Fruit fly (Drosophila melanogaster) whole organism, pupa: ENCODE measurements around the gene CG14196.

ENCODE experiments used
- CG10348 ChIP-seq: fragments of 200-800 bp; sonication (Bioruptor generic); IDR thresholded peaks from 2 replicates; pipeline ENCODE4 v1.3.6; 2022; ENCODE audit warnings: missing biosample characterization, missing genetic modification characterization
- CG12605 ChIP-seq: fragments of 200-800 bp; sonication (Bioruptor generic); IDR thresholded peaks from 2 replicates; pipeline ENCODE4 v1.3.6; 2022; ENCODE audit warnings: missing biosample characterization, missing genetic modification characterization
- CG13204 ChIP-seq: fragments of 200-800 bp; sonication (Bioruptor generic); optimal IDR thresholded peaks from 2 replicates; lab custom pipeline; 2018; ENCODE audit warnings: missing biosample characterization, mild to moderate bottlenecking, missing genetic modification characterization, moderate library complexity
- CG14655 ChIP-seq: fragments of 200-800 bp; sonication (Bioruptor generic); optimal IDR thresholded peaks from 3 replicates; lab custom pipeline; 2017; ENCODE audit warnings: mild to moderate bottlenecking, missing biosample characterization, missing genetic modification reagents, missing genetic modification characterization
- CG15710 ChIP-seq: fragments of 200-800 bp; sonication (Bioruptor generic); optimal IDR thresholded peaks from 2 replicates; lab custom pipeline; 2018; ENCODE audit warnings: missing biosample characterization, mild to moderate bottlenecking, missing genetic modification characterization, moderate library complexity
- CG17806 ChIP-seq: fragments of 200-800 bp; sonication (Bioruptor generic); optimal IDR thresholded peaks from 2 replicates; lab custom pipeline; 2018; ENCODE audit warnings: missing biosample characterization, mild to moderate bottlenecking, missing genetic modification characterization, moderate library complexity
- CG32121 ChIP-seq: fragments of 200-800 bp; sonication (Bioruptor generic); IDR thresholded peaks from 2 replicates; pipeline ENCODE4 v1.3.6; 2022; ENCODE audit warnings: missing biosample characterization, missing genetic modification characterization
- CG34367 ChIP-seq: fragments of 200-800 bp; sonication (Bioruptor generic); optimal IDR thresholded peaks from 2 replicates; lab custom pipeline; 2018; ENCODE audit warnings: missing biosample characterization, mild to moderate bottlenecking, missing genetic modification characterization
- CG4496 ChIP-seq: fragments of 200-800 bp; sonication (Bioruptor generic); IDR thresholded peaks from 3 replicates; pipeline ENCODE4 v1.3.6; 2022; ENCODE audit warnings: missing biosample characterization, missing genetic modification characterization
- CG8159 ChIP-seq: fragments of 200-800 bp; sonication (Bioruptor generic); optimal IDR thresholded peaks from 3 replicates; lab custom pipeline; 2018; ENCODE audit warnings: missing biosample characterization, mild to moderate bottlenecking, missing genetic modification characterization, moderate library complexity
- CG8301 ChIP-seq: fragments of 200-800 bp; sonication (Bioruptor generic); optimal IDR thresholded peaks from 2 replicates; lab custom pipeline; 2018; ENCODE audit warnings: missing biosample characterization, mild to moderate bottlenecking, missing genetic modification characterization
- CG9948 ChIP-seq: fragments of 200-800 bp; sonication (Bioruptor generic); optimal IDR thresholded peaks from 2 replicates; lab custom pipeline; 2018; ENCODE audit warnings: missing biosample characterization, mild to moderate bottlenecking, missing genetic modification characterization, moderate library complexity
- D1 ChIP-seq: fragments of 200-800 bp; sonication (Bioruptor generic); optimal IDR thresholded peaks from 2 replicates; lab custom pipeline; 2018; ENCODE audit warnings: missing biosample characterization, mild to moderate bottlenecking, missing genetic modification characterization, moderate library complexity
- EcR ChIP-seq: fragments of 200-800 bp; sonication (Bioruptor generic); optimal IDR thresholded peaks from 3 replicates; lab custom pipeline; 2019; ENCODE audit warnings: missing biosample characterization, missing genetic modification characterization, mild to moderate bottlenecking, moderate library complexity, missing genetic modification reagents
- Ets98B ChIP-seq: fragments of 200-800 bp; sonication (Bioruptor generic); IDR thresholded peaks from 2 replicates; pipeline ENCODE4 v1.3.6; 2022; ENCODE audit warnings: missing biosample characterization, missing genetic modification characterization
- Pif1A ChIP-seq: fragments of 200-800 bp; sonication (Bioruptor generic); optimal IDR thresholded peaks from 3 replicates; lab custom pipeline; 2016; ENCODE audit warnings: missing biosample characterization, missing genetic modification characterization
- Pif1B ChIP-seq: fragments of 200-800 bp; sonication (Bioruptor generic); optimal IDR thresholded peaks from 3 replicates; lab custom pipeline; 2016; ENCODE audit warnings: missing biosample characterization, missing genetic modification characterization
- Snoo ChIP-seq: fragments of 200-800 bp; sonication (Bioruptor generic); optimal IDR thresholded peaks from 3 replicates; lab custom pipeline; 2017; ENCODE audit warnings: missing biosample characterization, mild to moderate bottlenecking, missing genetic modification characterization, inconsistent platforms
- fd96Ca ChIP-seq: fragments of 200-800 bp; sonication (Bioruptor generic); IDR thresholded peaks from 3 replicates; pipeline ENCODE4 v1.3.6; 2022; ENCODE audit warnings: missing biosample characterization, missing genetic modification characterization
- gl ChIP-seq: fragments of 200-800 bp; sonication (Bioruptor generic); optimal IDR thresholded peaks from 2 replicates; lab custom pipeline; 2018; ENCODE audit warnings: missing biosample characterization, mild to moderate bottlenecking, missing genetic modification characterization
- rn ChIP-seq: fragments of 200-800 bp; sonication (Bioruptor generic); IDR thresholded peaks from 2 replicates; pipeline ENCODE4 v1.3.6; 2022; ENCODE audit warnings: missing biosample characterization, missing genetic modification characterization

CG14196 gene

DNA sequence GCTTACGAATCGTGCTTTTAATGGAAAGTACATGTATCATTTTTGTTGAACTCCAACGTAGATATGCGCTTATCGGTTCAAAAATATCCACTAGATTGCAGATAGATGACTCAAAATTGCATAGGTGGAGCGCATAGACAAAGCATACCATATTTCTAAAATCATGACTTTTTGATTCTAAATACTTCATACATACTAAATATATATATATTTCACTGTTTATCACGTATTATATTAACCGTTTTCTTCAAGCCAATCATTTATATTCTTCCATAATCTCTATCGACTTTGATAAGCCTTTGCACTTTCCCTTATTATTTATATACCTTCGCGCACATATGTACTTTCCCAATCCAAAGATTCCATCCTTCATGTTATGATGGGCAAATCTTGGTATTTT lies 29.7 kb downstream of the CG14196 start, which contains the start of gene CG14195:
Gene CG14195 (minus strand): TSS at position 101 of the 400 bp plus-strand sequence.
- TF ChIP-seq gl (no peak), CG9948 (tag; lab: Kevin White, UChicago) (no peak), CG14655 (GFP tag; lab: Kevin White, UChicago) (no peak), Snoo (no peak), CG8301 (tag; lab: Kevin White, UChicago) (no peak), fd96Ca (GFP tag; lab: Robert Waterston, UW) (no peak), EcR (GFP tag; lab: Kevin White, UChicago) (no peak), D1 (tag; lab: Kevin White, UChicago) (no peak), CG15710 (tag; lab: Kevin White, UChicago) (no peak), CG34367 (tag; lab: Kevin White, UChicago) (no peak), Pif1A (GFP tag; lab: Kevin White, UChicago) (no peak), rn (GFP tag; lab: Robert Waterston, UW) (no peak), CG8159 (tag; lab: Kevin White, UChicago) (no peak), Pif1B (GFP tag; lab: Kevin White, UChicago) (no peak), CG4496 (GFP tag; lab: Robert Waterston, UW) (no peak)

DNA sequence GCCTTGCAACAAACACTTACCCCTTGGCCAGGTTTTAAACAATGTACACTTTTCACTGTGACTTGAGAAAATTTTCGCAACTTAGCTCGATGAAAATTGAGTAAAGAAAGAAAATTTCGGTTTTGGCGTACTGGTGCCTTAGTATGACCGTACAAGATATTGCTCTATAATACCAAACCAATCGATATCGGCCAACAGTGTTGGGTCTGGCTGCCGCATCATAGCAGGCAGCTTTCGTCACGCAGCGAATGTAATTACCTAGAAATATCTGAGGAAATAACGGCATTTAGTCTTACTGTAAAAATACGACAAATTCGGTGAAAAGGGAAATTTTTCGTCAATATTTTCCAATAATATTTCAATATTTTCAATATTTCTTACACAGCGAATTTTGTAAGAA lies 33.6 kb downstream of the CG14196 start, which contains the start of gene Ulp1:
Gene Ulp1 (minus strand): TSS at position 174 of the 400 bp plus-strand sequence.
- TF ChIP-seq D1 (tag; lab: Kevin White, UChicago), result peak; percentile 62
- TF ChIP-seq CG10348, result no peak
- TF ChIP-seq CG4496 (GFP tag; lab: Robert Waterston, UW), result 0 out of 3 replicates have a peak, but pooled peaks have one; percentile 11
- TF ChIP-seq CG13204, result no peak

DNA sequence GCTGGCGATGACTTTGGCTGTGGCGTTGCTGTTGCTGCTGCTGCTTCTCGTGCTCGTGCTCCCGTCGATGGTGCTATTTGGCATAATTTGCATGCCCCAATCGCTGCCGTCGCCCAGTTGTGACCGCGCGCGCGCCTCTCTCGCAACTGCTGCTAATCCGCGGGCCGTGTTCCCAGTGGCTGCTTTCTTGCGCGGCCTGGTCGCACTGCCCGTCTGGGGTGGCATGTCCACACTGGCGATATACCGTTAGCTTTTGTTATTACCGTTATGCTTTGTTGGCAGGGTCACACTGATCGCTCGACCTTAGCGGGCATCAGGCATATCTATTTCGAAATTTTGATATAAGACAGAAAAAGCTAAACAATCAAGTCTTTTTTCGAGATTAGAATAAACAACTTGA lies 40.0 kb downstream of the CG14196 start, which contains the start of gene CG7990:
Gene CG7990 (minus strand): TSS at position 350 of the 400 bp plus-strand sequence.
- no peak for TF ChIP-seq CG9948 (tag; lab: Kevin White, UChicago)
- TF ChIP-seq Pif1A (GFP tag; lab: Kevin White, UChicago), result no peak
- TF ChIP-seq Ets98B (GFP tag; lab: Robert Waterston, UW), result no peak
- TF ChIP-seq CG15710 (tag; lab: Kevin White, UChicago), result no peak
- no peak for TF ChIP-seq CG10348

DNA sequence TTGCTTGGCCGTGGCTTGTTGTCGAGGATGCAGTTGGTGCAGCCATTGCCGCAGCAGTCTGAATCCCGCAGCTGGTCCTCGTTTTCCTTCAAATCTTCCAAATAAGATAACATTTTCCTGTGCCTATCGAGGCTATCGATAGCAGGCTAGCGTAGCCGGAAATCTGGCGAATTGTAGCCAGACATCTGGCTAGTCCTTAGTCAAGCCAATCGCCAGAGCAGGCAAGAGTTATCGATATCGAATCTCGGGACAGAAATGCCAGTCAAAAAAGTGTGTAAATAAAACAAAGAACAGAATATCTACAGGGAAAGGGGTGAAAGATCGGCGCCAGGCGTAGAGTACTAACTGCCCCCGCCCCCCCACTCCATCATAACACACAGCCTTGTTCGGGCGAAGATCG lies 48.3 kb downstream of the CG14196 start, which contains the start of the genes CG7914 and CG14194:
Gene CG7914 (minus strand): TSS at position 113 of the 400 bp plus-strand sequence.
Gene CG14194 (plus strand): TSS at position 220 of the 400 bp plus-strand sequence.
- TF ChIP-seq EcR (GFP tag; lab: Kevin White, UChicago) (peak; percentile 18), CG14655 (GFP tag; lab: Kevin White, UChicago) (no peak)

DNA sequence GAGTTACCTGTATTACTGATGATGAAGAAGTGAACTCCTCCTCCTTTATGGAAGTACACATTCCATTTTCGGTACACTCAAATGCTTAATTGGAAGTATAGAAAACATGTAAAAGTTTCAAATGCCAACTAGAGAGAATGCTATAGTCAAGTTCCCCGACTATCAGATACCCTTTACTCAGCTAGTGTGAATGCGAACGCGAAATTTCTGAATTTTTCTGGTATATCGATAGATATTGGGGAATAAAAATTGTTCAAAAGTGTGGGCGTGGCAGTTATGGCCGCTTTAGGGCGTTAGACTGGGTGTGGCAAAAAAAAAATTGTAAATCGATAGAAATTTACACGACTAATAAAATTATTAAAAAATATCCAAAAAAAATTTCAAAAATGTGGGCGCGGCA lies 50.0 kb downstream of the CG14196 start:
- TF ChIP-seq CG13204, result no peak

DNA sequence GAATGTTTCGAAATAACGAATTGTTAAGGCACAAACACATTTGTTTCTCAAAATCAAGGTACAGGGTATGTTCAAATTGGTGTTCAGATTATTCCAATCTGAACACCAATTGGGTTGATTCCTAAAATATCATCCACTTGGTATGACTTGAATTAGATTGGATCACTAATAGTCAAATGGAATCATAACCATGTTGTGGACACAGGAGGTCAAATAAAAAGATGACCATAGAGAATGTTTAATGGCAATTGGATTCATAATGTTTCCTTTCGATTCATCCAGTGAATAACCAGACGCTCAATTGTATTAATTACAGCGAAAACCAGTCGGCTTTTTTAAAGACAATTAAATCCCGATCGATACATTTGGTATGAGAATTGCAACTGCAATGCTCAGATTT lies 50.6 kb downstream of the CG14196 start:
- no peak for TF ChIP-seq EcR (GFP tag; lab: Kevin White, UChicago)
- TF ChIP-seq CG9948 (tag; lab: Kevin White, UChicago), result no peak
- TF ChIP-seq CG8159 (tag; lab: Kevin White, UChicago), result no peak
- no peak for TF ChIP-seq CG34367 (tag; lab: Kevin White, UChicago)
- TF ChIP-seq Snoo, result no peak
- no peak for TF ChIP-seq Pif1B (GFP tag; lab: Kevin White, UChicago)
- no peak for TF ChIP-seq CG15710 (tag; lab: Kevin White, UChicago)
- no peak for TF ChIP-seq CG14655 (GFP tag; lab: Kevin White, UChicago)

DNA sequence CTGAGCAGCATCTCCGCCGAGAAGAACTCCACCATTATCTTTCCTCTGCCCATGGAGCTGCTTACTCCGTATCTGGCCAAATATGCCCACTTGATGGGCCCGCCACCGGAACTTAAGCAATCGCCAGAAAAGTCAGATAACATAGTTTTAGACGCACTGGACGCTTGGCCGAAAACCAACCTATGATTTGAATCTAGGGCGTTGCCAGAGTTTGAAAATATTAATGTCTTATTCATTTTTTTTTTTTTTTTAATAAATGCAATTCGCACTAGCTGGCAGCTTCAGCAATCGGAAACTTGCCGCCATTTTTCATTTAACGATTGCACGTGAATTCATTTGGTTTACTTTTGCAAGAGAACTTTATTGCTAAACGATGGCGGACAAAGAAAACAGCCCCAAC lies 51.7 kb downstream of the CG14196 start, which contains the start of gene HP1D3csd:
Gene HP1D3csd (plus strand): TSS at position 312 of the 400 bp plus-strand sequence.
- TF ChIP-seq Snoo, result no peak
- TF ChIP-seq fd96Ca (GFP tag; lab: Robert Waterston, UW), result peak; percentile 33; the same call in 1 of the 3 replicates
- 0 out of 2 replicates have a peak, but pooled peaks have one; percentile 15 for TF ChIP-seq CG32121 (GFP tag; lab: Robert Waterston, UW)

DNA sequence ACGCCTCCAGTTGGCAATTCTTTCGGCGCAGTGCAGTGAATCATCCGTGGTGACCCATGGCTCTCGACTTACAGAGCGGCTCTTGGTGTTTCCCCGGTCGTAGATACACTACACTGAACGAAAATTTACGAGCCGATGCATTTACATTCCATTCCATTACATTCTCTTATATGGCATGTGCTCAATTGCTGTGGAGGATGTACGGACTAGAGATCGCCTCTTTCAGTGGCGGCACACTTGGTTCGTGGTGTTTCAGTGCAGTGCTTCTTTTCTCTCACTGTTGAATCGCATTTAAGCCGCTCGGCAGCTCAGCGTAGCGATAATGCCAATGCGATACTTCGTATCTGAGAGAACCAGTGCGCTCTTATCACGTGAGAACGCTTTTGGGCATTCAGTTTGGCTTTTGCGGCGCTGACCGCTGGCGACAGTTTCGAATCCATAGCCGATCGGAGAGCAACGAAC lies 54.0 kb downstream of the CG14196 start, which contains the start of gene Mec2:
Gene Mec2 (plus strand): TSS at position 412 of the 462 bp plus-strand sequence.
- TF ChIP-seq gl (peak; percentile 49), CG8159 (tag; lab: Kevin White, UChicago) (peak; percentile 70), Pif1B (GFP tag; lab: Kevin White, UChicago) (peak; percentile 62), CG12605 (peak; percentile 69), CG15710 (tag; lab: Kevin White, UChicago) (peak; percentile 81), CG14655 (GFP tag; lab: Kevin White, UChicago) (no peak), Ets98B (GFP tag; lab: Robert Waterston, UW) (peak; percentile 80), fd96Ca (GFP tag; lab: Robert Waterston, UW) (peak; percentile 85; the same call in 2 of the 3 replicates), CG17806 (peak; percentile 65), D1 (tag; lab: Kevin White, UChicago) (peak; percentile 13), Pif1A (GFP tag; lab: Kevin White, UChicago) (peak; percentile 75), CG34367 (tag; lab: Kevin White, UChicago) (peak; percentile 73), rn (GFP tag; lab: Robert Waterston, UW) (peak; percentile 42; the same call in 1 of the 2 replicates), CG32121 (GFP tag; lab: Robert Waterston, UW) (peak; percentile 72), CG4496 (GFP tag; lab: Robert Waterston, UW) (peak; percentile 84), EcR (GFP tag; lab: Kevin White, UChicago) (peak; percentile 72), CG10348 (no peak), CG8301 (tag; lab: Kevin White, UChicago) (peak; percentile 54), Snoo (peak; percentile 80), CG13204 (peak; percentile 65), CG9948 (tag; lab: Kevin White, UChicago) (peak; percentile 62)
